Fruit fly (Drosophila melanogaster) whole organism, embryonic: ENCODE results near the gene CG8034.
A peak's percentile ranks its signal among the peaks of the same experiment; 100 is the strongest.

ENCODE experiments used
- Adf1 ChIP-seq: fragments of 200-800 bp; sonication (Bioruptor generic); IDR thresholded peaks from 2 replicates; pipeline ENCODE4 v1.3.6; 2022; ENCODE audit warnings: missing biosample characterization, missing genetic modification characterization
- CG10209 ChIP-seq: fragments of 200-800 bp; sonication (Bioruptor generic); optimal IDR thresholded peaks from 3 replicates; lab custom pipeline; 2017; ENCODE audit warnings: missing biosample characterization, mild to moderate bottlenecking, missing genetic modification characterization, missing genetic modification reagents
- CG10274 ChIP-seq: fragments of 200-800 bp; sonication (Bioruptor generic); optimal IDR thresholded peaks from 3 replicates; lab custom pipeline; 2017; ENCODE audit warnings: missing biosample characterization, mild to moderate bottlenecking, missing genetic modification characterization
- CG10431 ChIP-seq: fragments of 200-800 bp; sonication (Bioruptor generic); optimal IDR thresholded peaks from 3 replicates; lab custom pipeline; 2018; ENCODE audit warnings: missing biosample characterization, mild to moderate bottlenecking, missing genetic modification characterization
- CG10462 ChIP-seq: fragments of 200-800 bp; sonication (Bioruptor generic); optimal IDR thresholded peaks from 2 replicates; lab custom pipeline; 2016; ENCODE audit warnings: missing biosample characterization, missing genetic modification characterization
- CG10959 ChIP-seq: fragments of 200-800 bp; sonication (Bioruptor generic); IDR thresholded peaks from 2 replicates; pipeline ENCODE4 v1.3.6; 2022; ENCODE audit warnings: missing biosample characterization, missing genetic modification characterization
- CG11723 ChIP-seq: fragments of 200-800 bp; sonication (Bioruptor generic); optimal IDR thresholded peaks from 2 replicates; lab custom pipeline; 2017; ENCODE audit warnings: missing biosample characterization, mild to moderate bottlenecking, missing genetic modification characterization
- CG12071 ChIP-seq: fragments of 200-800 bp; sonication (Bioruptor generic); optimal IDR thresholded peaks from 3 replicates; lab custom pipeline; 2018; ENCODE audit warnings: missing biosample characterization, mild to moderate bottlenecking, missing genetic modification characterization
- CG12942 ChIP-seq: fragments of 200-800 bp; sonication (Bioruptor generic); optimal IDR thresholded peaks from 3 replicates; lab custom pipeline; 2016; ENCODE audit warnings: missing biosample characterization, missing genetic modification characterization
- CG13296 ChIP-seq: fragments of 200-800 bp; sonication (Bioruptor generic); optimal IDR thresholded peaks from 3 replicates; lab custom pipeline; 2018; ENCODE audit warnings: missing biosample characterization, mild to moderate bottlenecking, missing genetic modification characterization
- CG14710 ChIP-seq: fragments of 200-800 bp; sonication (Bioruptor generic); optimal IDR thresholded peaks from 3 replicates; lab custom pipeline; 2019; ENCODE audit warnings: missing biosample characterization, mild to moderate bottlenecking, missing genetic modification characterization, moderate library complexity
- CG1602 ChIP-seq: fragments of 200-800 bp; sonication (Bioruptor generic); optimal IDR thresholded peaks from 3 replicates; lab custom pipeline; 2016; ENCODE audit warnings: missing biosample characterization, missing genetic modification characterization
- CG1647 ChIP-seq: fragments of 200-800 bp; sonication (Bioruptor generic); optimal IDR thresholded peaks from 3 replicates; lab custom pipeline; 2016; ENCODE audit warnings: missing biosample characterization, missing genetic modification characterization
- CG16815 ChIP-seq: fragments of 200-800 bp; sonication (Bioruptor generic); optimal IDR thresholded peaks from 3 replicates; lab custom pipeline; 2017; ENCODE audit warnings: missing biosample characterization, mild to moderate bottlenecking, missing genetic modification characterization
- CG17568 ChIP-seq: fragments of 200-800 bp; sonication (Bioruptor generic); optimal IDR thresholded peaks from 2 replicates; lab custom pipeline; 2018; ENCODE audit warnings: missing biosample characterization, mild to moderate bottlenecking, missing genetic modification characterization, moderate library complexity
- CG18262 ChIP-seq: fragments of 200-800 bp; optimal IDR thresholded peaks from 3 replicates; lab custom pipeline; 2019; ENCODE audit warnings: missing biosample characterization, mild to moderate bottlenecking, missing genetic modification characterization, moderate library complexity
- CG2116 ChIP-seq: fragments of 200-800 bp; sonication (Bioruptor generic); optimal IDR thresholded peaks from 3 replicates; lab custom pipeline; 2018; ENCODE audit warnings: missing biosample characterization, mild to moderate bottlenecking, missing genetic modification characterization
- CG2199 ChIP-seq: fragments of 200-800 bp; sonication (Bioruptor generic); IDR thresholded peaks from 3 replicates; pipeline ENCODE4 v1.3.6; 2022; ENCODE audit warnings: missing biosample characterization, missing genetic modification characterization
- CG2678 ChIP-seq: fragments of 200-800 bp; sonication (Bioruptor generic); optimal IDR thresholded peaks from 3 replicates; lab custom pipeline; 2019; ENCODE audit warnings: missing biosample characterization, mild to moderate bottlenecking, missing genetic modification characterization, moderate library complexity
- CG2712 ChIP-seq: fragments of 200-800 bp; optimal IDR thresholded peaks from 3 replicates; lab custom pipeline; 2019; ENCODE audit warnings: missing biosample characterization, mild to moderate bottlenecking, missing genetic modification characterization, moderate library complexity
- CG30020 ChIP-seq: fragments of 200-800 bp; optimal IDR thresholded peaks from 2 replicates; lab custom pipeline; 2019; ENCODE audit warnings: missing biosample characterization, mild to moderate bottlenecking, missing genetic modification characterization, moderate library complexity
- CG34376 ChIP-seq: fragments of 200-800 bp; sonication (Bioruptor generic); optimal IDR thresholded peaks from 2 replicates; lab custom pipeline; 2018; ENCODE audit warnings: missing biosample characterization, mild to moderate bottlenecking, missing genetic modification characterization
- CG42726 ChIP-seq: fragments of 200-800 bp; sonication (Bioruptor generic); IDR thresholded peaks from 2 replicates; pipeline ENCODE4 v1.3.6; 2022; ENCODE audit warnings: missing biosample characterization, missing genetic modification characterization; ENCODE audit not compliant: partially characterized antibody
- CG4404 ChIP-seq: fragments of 200-800 bp; sonication (Bioruptor generic); IDR thresholded peaks from 2 replicates; pipeline ENCODE4 v1.3.6; 2022; ENCODE audit warnings: missing biosample characterization, missing genetic modification characterization
- CG4424 ChIP-seq: fragments of 200-800 bp; sonication (Bioruptor generic); optimal IDR thresholded peaks from 3 replicates; lab custom pipeline; 2016; ENCODE audit warnings: missing biosample characterization, missing genetic modification characterization
- CG6654 ChIP-seq: fragments of 200-800 bp; sonication (Bioruptor generic); optimal IDR thresholded peaks from 2 replicates; lab custom pipeline; 2017; ENCODE audit warnings: missing biosample characterization, mild to moderate bottlenecking, missing genetic modification characterization
- CG7745 ChIP-seq: fragments of 200-800 bp; sonication (Bioruptor generic); optimal IDR thresholded peaks from 2 replicates; lab custom pipeline; 2018; ENCODE audit warnings: missing biosample characterization, mild to moderate bottlenecking, missing genetic modification characterization, moderate library complexity
- CG8290 ChIP-seq, 3 experiments: fragments of 200-800 bp; sonication (Bioruptor generic); optimal IDR thresholded peaks; 2 replicates each; lab custom pipeline; 2016 to 2019; ENCODE audit warnings: missing biosample characterization in 3 of 3, missing genetic modification characterization in 3 of 3, mild to moderate bottlenecking in 2 of 3, moderate library complexity in 1 of 3
- CG8765 ChIP-seq: fragments of 200-800 bp; sonication (Bioruptor generic); IDR thresholded peaks from 2 replicates; pipeline ENCODE4 v1.3.6; 2022; ENCODE audit warnings: missing biosample characterization, missing genetic modification characterization
- CG9932 ChIP-seq: fragments of 200-800 bp; sonication (Bioruptor generic); IDR thresholded peaks from 2 replicates; pipeline ENCODE4 v1.3.6; 2022; ENCODE audit warnings: missing biosample characterization, missing genetic modification characterization
- D19B ChIP-seq: fragments of 200-800 bp; sonication (Bioruptor generic); optimal IDR thresholded peaks from 2 replicates; lab custom pipeline; 2017; ENCODE audit warnings: missing biosample characterization, mild to moderate bottlenecking, missing genetic modification characterization
- MTF-1 ChIP-seq: fragments of 200-800 bp; sonication (Bioruptor generic); optimal IDR thresholded peaks from 2 replicates; lab custom pipeline; 2018; ENCODE audit warnings: missing biosample characterization, mild to moderate bottlenecking, missing genetic modification characterization, borderline replicate concordance
- Poxn ChIP-seq: fragments of 200-800 bp; sonication (Bioruptor generic); IDR thresholded peaks from 2 replicates; pipeline ENCODE4 v1.3.6; 2022; ENCODE audit warnings: missing biosample characterization, missing genetic modification characterization
- ase ChIP-seq: fragments of 200-800 bp; sonication (Bioruptor generic); IDR thresholded peaks from 3 replicates; pipeline ENCODE4 v1.3.6; 2022; ENCODE audit warnings: missing biosample characterization, missing genetic modification characterization
- crp ChIP-seq, 2 experiments: fragments of 200-800 bp; sonication (Bioruptor generic); optimal IDR thresholded peaks; 2 replicates in 1 of 2; 3 replicates in 1 of 2; lab custom pipeline; 2017; ENCODE audit warnings: missing biosample characterization in 2 of 2, missing genetic modification characterization in 2 of 2, mild to moderate bottlenecking in 1 of 2, moderate library complexity in 1 of 2
- disco-r ChIP-seq: fragments of 200-800 bp; sonication (Bioruptor generic); optimal IDR thresholded peaks from 2 replicates; lab custom pipeline; 2016; ENCODE audit warnings: missing biosample characterization, missing genetic modification characterization
- en ChIP-seq: fragments of 200-800 bp; sonication (Bioruptor generic); optimal IDR thresholded peaks from 2 replicates; lab custom pipeline; 2016; ENCODE audit warnings: missing biosample characterization, missing genetic modification characterization
- ewg ChIP-seq: fragments of 200-800 bp; sonication (Bioruptor generic); optimal IDR thresholded peaks from 3 replicates; lab custom pipeline; 2017; ENCODE audit warnings: mild to moderate bottlenecking, missing biosample characterization, missing genetic modification reagents, missing genetic modification characterization
- gsb-n ChIP-seq: fragments of 200-800 bp; sonication (Bioruptor generic); optimal IDR thresholded peaks from 3 replicates; lab custom pipeline; 2018; ENCODE audit warnings: missing biosample characterization, mild to moderate bottlenecking, missing genetic modification characterization
- lmd ChIP-seq: fragments of 200-800 bp; sonication (Bioruptor generic); IDR thresholded peaks from 2 replicates; pipeline ENCODE4 v1.3.6; 2022; ENCODE audit warnings: missing biosample characterization, missing genetic modification characterization
- nom ChIP-seq: fragments of 200-800 bp; sonication (Bioruptor generic); optimal IDR thresholded peaks from 2 replicates; lab custom pipeline; 2017; ENCODE audit warnings: missing biosample characterization, missing genetic modification characterization, mild to moderate bottlenecking, moderate library complexity, missing genetic modification reagents
- otp ChIP-seq: fragments of 200-800 bp; sonication (Bioruptor generic); IDR thresholded peaks from 3 replicates; pipeline ENCODE4, ENCODE4 v1.3.6; 2022; ENCODE audit warnings: missing biosample characterization, missing genetic modification characterization
- pan ChIP-seq, 4 experiments: fragments of >200 bp in 3 of 4; fragments of 200-800 bp in 1 of 4; sonication (Bioruptor generic) in 1 of 4; optimal IDR thresholded peaks in 3 of 4; IDR thresholded peaks in 1 of 4; 2 replicates each; pipeline versions ENCODE4 v1.3.6 to Lab custom; 2017 to 2022; ENCODE audit warnings: missing biosample characterization in 2 of 4, missing genetic modification characterization in 2 of 4, mixed read lengths in 1 of 4
- ro ChIP-seq: fragments of 200-800 bp; sonication (Bioruptor generic); IDR thresholded peaks from 2 replicates; pipeline ENCODE4 v1.3.6; 2022; ENCODE audit warnings: missing biosample characterization, missing genetic modification characterization
- stwl ChIP-seq: fragments of 200-800 bp; sonication (Bioruptor generic); optimal IDR thresholded peaks from 3 replicates; lab custom pipeline; 2018; ENCODE audit warnings: missing biosample characterization, mild to moderate bottlenecking, missing genetic modification characterization, moderate library complexity
- tgo ChIP-seq: fragments of 200-800 bp; sonication (Bioruptor generic); IDR thresholded peaks from 3 replicates; pipeline ENCODE4 v1.3.6; 2022; ENCODE audit warnings: missing biosample characterization, missing genetic modification characterization
- tna ChIP-seq: fragments of 200-800 bp; sonication (Bioruptor generic); IDR thresholded peaks from 2 replicates; pipeline ENCODE4 v1.3.6; 2022; ENCODE audit warnings: missing biosample characterization, missing genetic modification characterization; ENCODE audit not compliant: partially characterized antibody
- trh ChIP-seq: fragments of 200-800 bp; sonication (Bioruptor generic); optimal IDR thresholded peaks from 2 replicates; lab custom pipeline; 2016; ENCODE audit warnings: missing biosample characterization, missing genetic modification characterization
- zfh1 ChIP-seq: fragments of 200-800 bp; sonication (Bioruptor generic); IDR thresholded peaks from 3 replicates; pipeline ENCODE4 v1.3.6; 2022; ENCODE audit warnings: missing biosample characterization, missing genetic modification characterization

CG8034 gene

DNA sequence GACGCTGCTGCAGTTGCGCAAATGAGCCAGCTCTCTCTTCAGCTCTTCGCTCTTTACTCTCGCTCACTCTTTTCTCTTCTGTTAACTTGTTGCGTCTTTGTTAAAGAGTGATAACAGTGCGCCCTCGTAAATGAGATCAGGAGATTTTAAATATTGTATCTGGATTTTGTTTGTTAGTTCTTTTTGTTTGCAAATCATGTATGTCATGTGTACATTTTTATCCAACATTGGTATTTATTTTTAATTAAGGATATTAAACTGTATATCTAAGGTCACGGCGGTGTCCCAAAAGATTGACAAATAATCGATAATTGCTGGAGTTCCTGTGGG lies 788 bp upstream of the CG8034 start (continued):
- TF ChIP-seq CG8290 (GFP tag; optimal IDR thresholded peaks at IDR 0.05; lab: Kevin White, UChicago) (no peak), CG8290 (tag; optimal IDR thresholded peaks at IDR 0.05; lab: Kevin White, UChicago) (peak in 1 of 2 experiments; percentile 2), CG42726 (GFP tag; lab: Robert Waterston, UW) (no peak), CG6654 (GFP tag; lab: Kevin White, UChicago) (no peak), CG10274 (GFP tag; lab: Kevin White, UChicago) (no peak), CG12942 (GFP tag; lab: Kevin White, UChicago) (peak; percentile 20), CG10209 (GFP tag; lab: Kevin White, UChicago) (peak; percentile 35), CG2116 (GFP tag; lab: Kevin White, UChicago) (no peak), tgo (peak; percentile 30; the same call in 1 of the 3 replicates), ewg (GFP tag; lab: Kevin White, UChicago) (no peak), MTF-1 (peak; percentile 23), crp (GFP tag; optimal IDR thresholded peaks at IDR 0.05; lab: Kevin White, UChicago) (no peak), CG10431 (no peak), ase (GFP tag; lab: Robert Waterston, UW) (peak; percentile 41; the same call in 2 of the 3 replicates), stwl (tag; lab: Kevin White, UChicago) (peak; percentile 12), CG1647 (GFP tag; lab: Kevin White, UChicago) (no peak), CG18262 (tag; lab: Kevin White, UChicago) (peak; percentile 29), CG2712 (tag; lab: Kevin White, UChicago) (peak; percentile 68), en (GFP tag; lab: Kevin White, UChicago) (no peak), CG17568 (GFP tag; lab: Kevin White, UChicago) (peak; percentile 60), CG8765 (GFP tag; lab: Robert Waterston, UW) (0 out of 2 replicates have a peak, but pooled peaks have one; percentile 24), Poxn (no peak), CG34376 (GFP tag; lab: Kevin White, UChicago) (no peak), CG16815 (peak; percentile 17), Adf1 (GFP tag; lab: Robert Waterston, UW) (no peak), CG7745 (tag; lab: Kevin White, UChicago) (no peak), pan (optimal IDR thresholded peaks at IDR 0.05; lab: Kevin White, UChicago) (no peak), pan (GFP tag; optimal IDR thresholded peaks at IDR 0.05 in 1 of 2, IDR thresholded peaks at IDR 0.05 in 1 of 2) (peak in 1 of 2 experiments; percentile 72), tna (GFP tag; lab: Robert Waterston, UW) (no peak), CG11723 (GFP tag; lab: Kevin White, UChicago) (no peak), CG9932 (GFP tag; lab: Robert Waterston, UW) (peak; percentile 51; the same call in 1 of the 2 replicates), zfh1 (GFP tag; lab: Robert Waterston, UW) (peak; percentile 82), CG4404 (GFP tag; lab: Robert Waterston, UW) (peak; percentile 30; the same call in 1 of the 2 replicates), otp (peak; percentile 48; the same call in 1 of the 3 replicates), CG2199 (GFP tag; lab: Robert Waterston, UW) (no peak), nom (GFP tag; lab: Kevin White, UChicago) (no peak), gsb-n (tag; lab: Kevin White, UChicago) (peak; percentile 27), CG14710 (tag; lab: Kevin White, UChicago) (peak; percentile 33), CG10462 (GFP tag; lab: Kevin White, UChicago) (no peak), CG1602 (GFP tag; lab: Kevin White, UChicago) (no peak), CG30020 (tag; lab: Kevin White, UChicago) (no peak), disco-r (GFP tag; lab: Kevin White, UChicago) (no peak), CG4424 (GFP tag; lab: Kevin White, UChicago) (peak; percentile 11), CG13296 (no peak), D19B (GFP tag; lab: Kevin White, UChicago) (no peak), CG12071 (peak; percentile 28), CG2678 (tag; lab: Kevin White, UChicago) (peak; percentile 52), trh (GFP tag; lab: Kevin White, UChicago) (no peak), CG10959 (peak; percentile 42; the same call in 1 of the 2 replicates), lmd (GFP tag; lab: Robert Waterston, UW) (peak; percentile 64), ro (GFP tag; lab: Robert Waterston, UW) (no peak)
